Worm (Caenorhabditis elegans): ENCODE data around the gene ZK856.7.

ZK856.7 gene

ce11 chrV:10166368-10166767, 35.5 kb upstream of the ZK856.7 start, which contains the start of gene C51E3.6:
Gene C51E3.6 (minus strand): TSS chrV:10166468.
- TF ChIP-seq aly-2 (tag; optimal IDR thresholded peaks at IDR 0.05) (no peak), elt-3 (tag; optimal IDR thresholded peaks at IDR 0.05) (no peak), ZK546.5 (tag; optimal IDR thresholded peaks at IDR 0.05) (no peak), egl-27 (tag; optimal IDR thresholded peaks at IDR 0.05) (no peak), pha-4 (tag; optimal IDR thresholded peaks at IDR 0.05) (no peak), egl-5 (tag; optimal IDR thresholded peaks at IDR 0.05) (no peak), zag-1 (tag; optimal IDR thresholded peaks at IDR 0.05) (no peak), nhr-11 (tag; optimal IDR thresholded peaks at IDR 0.05) (no peak), unc-39 (tag; optimal IDR thresholded peaks at IDR 0.05) (no peak), fkh-10 (GFP tag; optimal IDR thresholded peaks at IDR 0.05) (no peak), lin-15B (tag; optimal IDR thresholded peaks at IDR 0.05) (no peak), hmg-11 (tag; optimal IDR thresholded peaks at IDR 0.05) (no peak), nhr-67 (tag; optimal IDR thresholded peaks at IDR 0.05) (no peak), fos-1 (tag; optimal IDR thresholded peaks at IDR 0.05) (no peak), eor-1 (tag; optimal IDR thresholded peaks at IDR 0.05) (no peak), nhr-237 (tag; optimal IDR thresholded peaks at IDR 0.05) (no peak), mml-1 (tag; optimal IDR thresholded peaks at IDR 0.05) (no peak)

DNA sequence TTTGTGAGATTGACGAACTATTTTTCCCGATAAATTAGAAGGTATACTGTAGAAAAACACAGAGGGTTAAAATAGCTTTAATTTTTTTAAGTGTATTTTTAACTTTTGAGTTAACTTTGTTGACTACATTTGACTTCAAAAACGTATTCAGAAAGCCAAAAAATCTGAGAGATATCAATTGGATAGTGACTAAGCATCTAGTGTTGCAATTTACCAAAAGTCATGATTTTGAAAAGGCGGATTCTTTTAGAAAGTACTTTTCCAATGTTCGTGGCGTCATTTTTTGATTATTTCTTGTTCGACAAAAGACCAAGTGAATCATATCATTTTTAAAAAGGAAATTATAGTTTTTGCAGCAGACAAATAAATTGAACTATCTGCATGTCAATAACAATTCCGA, 33.0 kb upstream of the ZK856.7 start:
- TF ChIP-seq unc-62 (GFP tag; optimal IDR thresholded peaks at IDR 0.05) (no peak), zag-1 (tag; optimal IDR thresholded peaks at IDR 0.05) (no peak), ama-1 (optimal IDR thresholded peaks at IDR 0.05) (no peak), pha-4 (tag; optimal IDR thresholded peaks at IDR 0.05) (no peak), egl-27 (tag; optimal IDR thresholded peaks at IDR 0.05) (no peak), fkh-10 (GFP tag; optimal IDR thresholded peaks at IDR 0.05) (no peak), ceh-28 (tag; optimal IDR thresholded peaks at IDR 0.05) (no peak), nhr-11 (tag; optimal IDR thresholded peaks at IDR 0.05) (no peak), egl-5 (tag; optimal IDR thresholded peaks at IDR 0.05) (no peak), lin-39 (tag; optimal IDR thresholded peaks at IDR 0.05) (no peak), fkh-2 (tag; optimal IDR thresholded peaks at IDR 0.05) (no peak), jun-1 (tag; optimal IDR thresholded peaks at IDR 0.05) (no peak), snpc-4 (tag; optimal IDR thresholded peaks at IDR 0.05) (no peak), ZK546.5 (tag; optimal IDR thresholded peaks at IDR 0.05) (no peak), ztf-4 (tag; optimal IDR thresholded peaks at IDR 0.05) (no peak), daf-12 (tag; optimal IDR thresholded peaks at IDR 0.05) (no peak), elt-3 (tag; optimal IDR thresholded peaks at IDR 0.05) (no peak), nhr-28 (tag; optimal IDR thresholded peaks at IDR 0.05) (no peak), elt-2 (tag; optimal IDR thresholded peaks at IDR 0.05) (no peak)

DNA sequence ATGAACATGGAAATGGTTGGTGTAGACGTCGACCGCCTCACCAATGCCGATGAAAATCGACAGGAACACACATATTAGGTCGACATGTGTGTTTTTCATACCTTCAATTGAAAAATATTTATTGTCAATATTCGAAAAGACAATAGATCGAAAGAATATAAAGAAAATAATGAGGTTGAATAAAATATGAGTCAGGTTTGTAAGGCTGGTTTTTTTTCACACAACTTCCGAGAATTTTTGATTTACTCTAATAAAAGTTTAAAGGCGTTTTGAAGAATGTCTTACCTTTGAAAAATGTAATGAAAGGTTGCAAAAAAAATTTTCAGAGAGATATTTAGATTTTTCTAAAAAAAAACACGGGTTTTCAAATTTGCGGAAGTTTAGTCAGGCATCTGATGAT, 28.2 kb upstream of the ZK856.7 start, which contains the start of gene egl-3:
egl-3 (minus strand) TSS at position 101 of the 400 bp plus-strand sequence.
- TF ChIP-seq zag-1 (tag; optimal IDR thresholded peaks at IDR 0.05) (no peak), jun-1 (tag; optimal IDR thresholded peaks at IDR 0.05) (no peak), sea-2 (GFP tag; optimal IDR thresholded peaks at IDR 0.05) (no peak), lin-15B (tag; optimal IDR thresholded peaks at IDR 0.05) (no peak), nhr-67 (tag; optimal IDR thresholded peaks at IDR 0.05) (no peak), elt-1 (tag; optimal IDR thresholded peaks at IDR 0.05) (no peak), nhr-76 (tag; optimal IDR thresholded peaks at IDR 0.05) (no peak), hmg-11 (tag; optimal IDR thresholded peaks at IDR 0.05) (no peak), nhr-237 (tag; optimal IDR thresholded peaks at IDR 0.05) (no peak), nhr-77 (tag; optimal IDR thresholded peaks at IDR 0.05) (no peak), egl-27 (tag; optimal IDR thresholded peaks at IDR 0.05) (no peak), mml-1 (tag; optimal IDR thresholded peaks at IDR 0.05) (no peak)

- TF ChIP-seq ceh-82 (tag; optimal IDR thresholded peaks at IDR 0.05) (no peak), nhr-11 (tag; optimal IDR thresholded peaks at IDR 0.05) (peak; percentile 79), eor-1 (tag; optimal IDR thresholded peaks at IDR 0.05) (no peak), nfya-1 (tag; optimal IDR thresholded peaks at IDR 0.05; ENCODE audit: insufficient read depth) (peak; percentile 98), ceh-28 (tag; optimal IDR thresholded peaks at IDR 0.05) (peak; percentile 88), sea-2 (GFP tag; optimal IDR thresholded peaks at IDR 0.05) (peak; percentile 60), zag-1 (tag; optimal IDR thresholded peaks at IDR 0.05) (peak; percentile 69), elt-1 (tag; optimal IDR thresholded peaks at IDR 0.05) (peak; percentile 55), skn-1 (tag; optimal IDR thresholded peaks at IDR 0.05) (no peak), nhr-77 (tag; optimal IDR thresholded peaks at IDR 0.05) (no peak), ztf-4 (tag; optimal IDR thresholded peaks at IDR 0.05) (no peak), lin-15B (tag; optimal IDR thresholded peaks at IDR 0.05) (peak; percentile 47), hmg-11 (tag; optimal IDR thresholded peaks at IDR 0.05) (peak; percentile 91), mdl-1 (tag; optimal IDR thresholded peaks at IDR 0.05) (peak; percentile 10), unc-62 (GFP tag; optimal IDR thresholded peaks at IDR 0.05) (peak; percentile 66), tbx-2 (tag; optimal IDR thresholded peaks at IDR 0.05) (peak; percentile 72), unc-39 (tag; optimal IDR thresholded peaks at IDR 0.05) (no peak), lsy-12 (tag; optimal IDR thresholded peaks at IDR 0.05) (peak; percentile 57), nhr-43 (tag; optimal IDR thresholded peaks at IDR 0.05; ENCODE audit: poor library complexity, severe bottlenecking) (no peak), fkh-10 (GFP tag; optimal IDR thresholded peaks at IDR 0.05) (peak; percentile 95), egl-27 (tag; optimal IDR thresholded peaks at IDR 0.05) (no peak), lin-39 (tag; optimal IDR thresholded peaks at IDR 0.05) (peak; percentile 85), ceh-16 (tag; optimal IDR thresholded peaks at IDR 0.05) (no peak), snpc-4 (tag; optimal IDR thresholded peaks at IDR 0.05) (peak; percentile 35), egl-5 (tag; optimal IDR thresholded peaks at IDR 0.05) (peak; percentile 36), jun-1 (tag; optimal IDR thresholded peaks at IDR 0.05) (no peak)
Observed at ce11 chrV:10174632-10175075, 27.2 kb upstream of the ZK856.7 start.
